Worm (Caenorhabditis elegans): ENCODE results near the gene his-61.

The his-61 gene

DNA sequence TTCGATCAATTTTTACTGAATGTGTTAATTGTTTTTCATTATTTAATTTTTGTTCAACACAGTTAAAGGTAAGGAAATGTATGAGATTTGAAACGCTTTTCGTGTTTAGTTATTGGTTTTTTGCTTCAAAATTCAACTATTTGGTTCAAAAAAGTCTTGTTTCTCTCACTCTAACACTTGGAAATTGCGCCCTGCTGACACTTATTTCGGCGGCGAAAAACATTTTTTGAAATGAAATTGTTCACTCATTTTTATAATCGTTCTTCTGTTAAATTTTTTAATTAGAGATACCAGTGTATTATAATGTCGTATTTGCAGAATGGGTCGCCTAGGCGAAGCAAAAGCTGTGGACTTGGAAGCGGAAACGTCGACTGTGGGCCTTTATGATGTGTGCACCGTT lies 7.9 kb downstream of the his-61 start, which contains the start of gene rod-1:
rod-1 (plus strand) TSS at position 319 of the 400 bp plus-strand sequence.
- TF ChIP-seq drap-1 (GFP tag; optimal IDR thresholded peaks at IDR 0.05) (no peak), unc-120 (tag; optimal IDR thresholded peaks at IDR 0.05; ENCODE audit: poor library complexity, severe bottlenecking) (no peak), tbx-8 (GFP tag; optimal IDR thresholded peaks at IDR 0.05) (no peak), snpc-4 (tag; optimal IDR thresholded peaks at IDR 0.05) (no peak), hlh-1 (tag; optimal IDR thresholded peaks at IDR 0.05) (no peak), ceh-83 (GFP tag; optimal IDR thresholded peaks at IDR 0.05) (no peak), cnd-1 (tag; optimal IDR thresholded peaks at IDR 0.05) (no peak), unc-39 (tag; optimal IDR thresholded peaks at IDR 0.05) (no peak), unc-62 (GFP tag; optimal IDR thresholded peaks at IDR 0.05) (no peak), bed-3 (GFP tag; optimal IDR thresholded peaks at IDR 0.05) (no peak), ztf-11 (tag; optimal IDR thresholded peaks at IDR 0.05) (no peak), ham-2 (GFP tag; optimal IDR thresholded peaks at IDR 0.05) (no peak), sem-2 (GFP tag; optimal IDR thresholded peaks at IDR 0.05) (no peak)

ce11 chrIV:7477697-7478096 lies 8.3 kb downstream of the his-61 start:
- TF ChIP-seq zip-8 (tag; optimal IDR thresholded peaks at IDR 0.05) = no peak
- no peak for TF ChIP-seq unc-39 (tag; optimal IDR thresholded peaks at IDR 0.05)
- TF ChIP-seq mab-5 (tag; optimal IDR thresholded peaks at IDR 0.05) = no peak
- no peak for TF ChIP-seq lsy-2 (tag; optimal IDR thresholded peaks at IDR 0.05)
- TF ChIP-seq ces-1 (GFP tag; optimal IDR thresholded peaks at IDR 0.05) = no peak
- TF ChIP-seq ceh-43 (GFP tag; optimal IDR thresholded peaks at IDR 0.05) = no peak

- TF ChIP-seq nhr-12 (tag; optimal IDR thresholded peaks at IDR 0.05) (no peak), sptf-1 (tag; optimal IDR thresholded peaks at IDR 0.05) (no peak), nhr-28 (tag; optimal IDR thresholded peaks at IDR 0.05) (no peak)
Observed at ce11 chrIV:7477197-7477596, 8.8 kb downstream of the his-61 start, which contains the start of gene pycr-4. TSS of gene pycr-4 (minus strand) at chrIV:7477297.

DNA sequence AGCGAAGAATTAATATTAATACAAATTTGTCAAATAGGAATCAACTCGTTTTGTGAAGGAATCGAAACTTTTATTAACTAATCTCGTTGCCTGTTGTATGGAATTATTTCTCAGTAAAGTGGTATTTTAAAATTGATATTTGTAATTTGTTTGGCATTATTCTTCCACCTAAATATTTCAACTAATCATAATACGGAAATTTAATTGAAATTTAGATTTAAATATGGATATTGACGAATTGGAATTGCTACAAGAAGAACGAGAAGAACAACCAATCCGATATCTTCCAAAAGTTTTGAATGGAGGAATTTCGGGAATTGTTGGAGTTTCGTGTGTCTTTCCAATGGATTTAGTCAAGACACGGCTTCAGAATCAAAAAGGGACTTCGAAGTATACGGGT lies 11.2 kb downstream of the his-61 start, which contains the start of gene slc-25A18.2:
slc-25A18.2 (plus strand) TSS at position 216 of the 400 bp plus-strand sequence.
- TF ChIP-seq blmp-1 (tag; optimal IDR thresholded peaks at IDR 0.05) = no peak
- TF ChIP-seq nhr-12 (tag; optimal IDR thresholded peaks at IDR 0.05) = no peak
- no peak for TF ChIP-seq snpc-4 (tag; optimal IDR thresholded peaks at IDR 0.05)
- no peak for TF ChIP-seq elt-3 (tag; optimal IDR thresholded peaks at IDR 0.05)
- TF ChIP-seq ces-1 (GFP tag; optimal IDR thresholded peaks at IDR 0.05) = no peak
- no peak for TF ChIP-seq ztf-11 (tag; optimal IDR thresholded peaks at IDR 0.05)
- TF ChIP-seq mab-5 (tag; optimal IDR thresholded peaks at IDR 0.05) = no peak

DNA sequence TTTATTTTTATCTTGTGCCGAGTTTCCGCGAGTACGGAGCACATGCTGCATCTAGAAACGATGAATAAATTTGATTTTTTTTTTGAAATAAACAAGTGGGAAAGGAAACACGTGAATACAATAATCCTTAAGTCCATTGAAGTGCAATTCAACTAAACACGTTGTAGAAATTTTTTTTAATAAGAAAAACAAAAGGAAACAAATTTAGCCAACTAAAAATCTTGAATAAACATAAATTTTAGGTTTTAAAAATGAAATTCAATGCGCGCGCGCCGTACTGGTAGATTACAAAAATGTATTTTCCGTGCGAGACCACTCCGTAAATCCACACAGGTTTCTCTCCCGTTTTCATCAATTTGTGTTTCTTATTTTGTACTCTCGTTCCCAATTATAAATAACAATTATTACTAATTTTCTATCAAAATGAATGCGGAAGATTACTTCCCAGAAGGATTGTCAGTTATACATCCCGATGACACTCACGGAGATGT lies 12.8 kb downstream of the his-61 start, which contains the start of the genes plk-3 and F55G1.6:
plk-3 (minus strand) TSS at position 51 of the 491 bp plus-strand sequence.
F55G1.6 (plus strand) TSS at position 359 of the 491 bp plus-strand sequence.
- TF ChIP-seq unc-120 (tag; optimal IDR thresholded peaks at IDR 0.05; ENCODE audit: poor library complexity, severe bottlenecking) (no peak), drap-1 (GFP tag; optimal IDR thresholded peaks at IDR 0.05) (no peak), elt-3 (tag; optimal IDR thresholded peaks at IDR 0.05) (no peak), ztf-11 (tag; optimal IDR thresholded peaks at IDR 0.05) (no peak), lsy-2 (tag; optimal IDR thresholded peaks at IDR 0.05) (no peak), unc-62 (GFP tag; optimal IDR thresholded peaks at IDR 0.05) (no peak)

- no peak for TF ChIP-seq drap-1 (GFP tag; optimal IDR thresholded peaks at IDR 0.05)
- no peak for TF ChIP-seq ham-2 (GFP tag; optimal IDR thresholded peaks at IDR 0.05)
- no peak for TF ChIP-seq blmp-1 (tag; optimal IDR thresholded peaks at IDR 0.05)
- no peak for TF ChIP-seq zip-8 (tag; optimal IDR thresholded peaks at IDR 0.05)
- TF ChIP-seq ces-1 (GFP tag; optimal IDR thresholded peaks at IDR 0.05) = no peak
- TF ChIP-seq mep-1 (tag; optimal IDR thresholded peaks at IDR 0.05) = no peak
- TF ChIP-seq snpc-4 (tag; optimal IDR thresholded peaks at IDR 0.05) = no peak
- TF ChIP-seq ceh-39 (tag; optimal IDR thresholded peaks at IDR 0.05) = no peak
- TF ChIP-seq elt-1 (tag; optimal IDR thresholded peaks at IDR 0.05; ENCODE audit: borderline replicate concordance, insufficient read depth) = no peak
- TF ChIP-seq ceh-83 (GFP tag; optimal IDR thresholded peaks at IDR 0.05) = no peak
- TF ChIP-seq elt-3 (tag; optimal IDR thresholded peaks at IDR 0.05) = no peak
- TF ChIP-seq hlh-1 (tag; optimal IDR thresholded peaks at IDR 0.05) = no peak
Observed at ce11 chrIV:7469782-7470413, 16.1 kb downstream of the his-61 start, which contains the start of gene F55G1.7. TSS of gene F55G1.7 (minus strand) at chrIV:7469832.
